Fruit fly (Drosophila melanogaster) whole organism, prepupa: ENCODE measurements around the gene scat.

Source experiments
- CG10631 ChIP-seq: fragments of 200-800 bp; sonication (Bioruptor generic); optimal IDR thresholded peaks from 2 replicates; lab custom pipeline; 2016; ENCODE audit warnings: missing biosample characterization, missing genetic modification characterization
- CG10669 ChIP-seq: fragments of 200-800 bp; sonication (Bioruptor generic); optimal IDR thresholded peaks from 3 replicates; lab custom pipeline; 2018; ENCODE audit warnings: missing biosample characterization, mild to moderate bottlenecking, missing genetic modification characterization, moderate library complexity
- CG11762 ChIP-seq: fragments of 200-800 bp; sonication (Bioruptor generic); optimal IDR thresholded peaks from 3 replicates; lab custom pipeline; 2016; ENCODE audit warnings: missing biosample characterization, missing genetic modification characterization; ENCODE audit not compliant: insufficient read depth
- CG11902 ChIP-seq: fragments of 200-800 bp; sonication (Bioruptor generic); optimal IDR thresholded peaks from 3 replicates; lab custom pipeline; 2016; ENCODE audit warnings: missing biosample characterization, missing genetic modification characterization
- CG15336 ChIP-seq: fragments of 200-800 bp; sonication (Bioruptor generic); IDR thresholded peaks from 2 replicates; pipeline ENCODE4 v1.3.6; 2022; ENCODE audit warnings: missing biosample characterization, missing genetic modification characterization
- CG1621 ChIP-seq: fragments of 200-800 bp; sonication (Bioruptor generic); optimal IDR thresholded peaks from 3 replicates; lab custom pipeline; 2018; ENCODE audit warnings: missing biosample characterization, mild to moderate bottlenecking, missing genetic modification characterization
- CG16779 ChIP-seq: fragments of 200-800 bp; sonication (Bioruptor generic); optimal IDR thresholded peaks from 3 replicates; lab custom pipeline; 2017; ENCODE audit warnings: missing biosample characterization, mild to moderate bottlenecking, missing genetic modification characterization
- CG3032 ChIP-seq: fragments of 200-800 bp; optimal IDR thresholded peaks from 2 replicates; lab custom pipeline; 2019; ENCODE audit warnings: missing biosample characterization, mild to moderate bottlenecking, missing genetic modification characterization, moderate library complexity
- CG32006 ChIP-seq: fragments of 200-800 bp; sonication (Bioruptor generic); optimal IDR thresholded peaks from 3 replicates; lab custom pipeline; 2017; ENCODE audit warnings: missing biosample characterization, mild to moderate bottlenecking, missing genetic modification characterization
- CG34406 ChIP-seq: fragments of 200-800 bp; sonication (Bioruptor generic); optimal IDR thresholded peaks from 3 replicates; lab custom pipeline; 2016; ENCODE audit warnings: missing biosample characterization, missing genetic modification characterization
- CG6276 ChIP-seq: fragments of 200-800 bp; sonication (Bioruptor generic); optimal IDR thresholded peaks from 2 replicates; lab custom pipeline; 2017; ENCODE audit warnings: missing biosample characterization, mild to moderate bottlenecking, missing genetic modification characterization
- CG6792 ChIP-seq: fragments of 200-800 bp; sonication (Bioruptor generic); optimal IDR thresholded peaks from 3 replicates; lab custom pipeline; 2016; ENCODE audit warnings: missing biosample characterization, missing genetic modification characterization
- CG6808 ChIP-seq: fragments of 200-800 bp; sonication (Bioruptor generic); optimal IDR thresholded peaks from 3 replicates; lab custom pipeline; 2017; ENCODE audit warnings: missing biosample characterization, missing genetic modification characterization, mild to moderate bottlenecking, moderate library complexity, missing genetic modification reagents
- CG6854 ChIP-seq: fragments of 200-800 bp; sonication (Bioruptor generic); optimal IDR thresholded peaks from 2 replicates; lab custom pipeline; 2017; ENCODE audit warnings: missing biosample characterization, mild to moderate bottlenecking, missing genetic modification characterization
- CG7368 ChIP-seq: fragments of 200-800 bp; sonication (Bioruptor generic); optimal IDR thresholded peaks from 3 replicates; lab custom pipeline; 2016; ENCODE audit warnings: missing biosample characterization, missing genetic modification characterization
- CG8319 ChIP-seq: fragments of 200-800 bp; sonication (Bioruptor generic); optimal IDR thresholded peaks from 3 replicates; lab custom pipeline; 2016; ENCODE audit warnings: missing biosample characterization, missing genetic modification characterization
- CG8632 ChIP-seq: fragments of 200-800 bp; sonication (Bioruptor generic); optimal IDR thresholded peaks from 3 replicates; lab custom pipeline; 2016; ENCODE audit warnings: missing biosample characterization, missing genetic modification characterization
- CG9139 ChIP-seq: fragments of 200-800 bp; sonication (Bioruptor generic); optimal IDR thresholded peaks from 3 replicates; lab custom pipeline; 2017; ENCODE audit warnings: missing biosample characterization, mild to moderate bottlenecking, missing genetic modification characterization
- Eip75B ChIP-seq: fragments of 200-800 bp; sonication (Bioruptor generic); optimal IDR thresholded peaks from 3 replicates; lab custom pipeline; 2016; ENCODE audit warnings: missing biosample characterization, missing genetic modification characterization
- Eip78C ChIP-seq: fragments of 200-800 bp; sonication (Bioruptor generic); peaks from one replicate; lab custom pipeline; 2016; ENCODE audit warnings: missing biosample characterization, missing genetic modification characterization
- Ets96B ChIP-seq: fragments of 200-800 bp; optimal IDR thresholded peaks from 2 replicates; lab custom pipeline; 2019; ENCODE audit warnings: missing biosample characterization, mild to moderate bottlenecking, missing genetic modification characterization, moderate library complexity
- Gug ChIP-seq: fragments of 200-800 bp; sonication (Bioruptor generic); IDR thresholded peaks from 2 replicates; pipeline ENCODE4 v1.3.6; 2022; ENCODE audit warnings: missing biosample characterization, missing genetic modification characterization
- Hr39 ChIP-seq: fragments of 200-800 bp; sonication (Bioruptor generic); optimal IDR thresholded peaks from 2 replicates; lab custom pipeline; 2016; ENCODE audit warnings: missing biosample characterization, missing genetic modification characterization
- Sox102F ChIP-seq: fragments of 200-800 bp; sonication (Bioruptor generic); optimal IDR thresholded peaks from 2 replicates; lab custom pipeline; 2016; ENCODE audit warnings: missing biosample characterization, mild to moderate bottlenecking, missing genetic modification characterization
- Sox15 ChIP-seq: fragments of 200-800 bp; sonication (Bioruptor generic); optimal IDR thresholded peaks from 3 replicates; lab custom pipeline; 2016; ENCODE audit warnings: missing biosample characterization, missing genetic modification characterization
- achi ChIP-seq: fragments of 200-800 bp; sonication (Bioruptor generic); optimal IDR thresholded peaks from 3 replicates; lab custom pipeline; 2016; ENCODE audit warnings: missing biosample characterization, missing genetic modification characterization
- acj6 ChIP-seq: fragments of 200-800 bp; sonication (Bioruptor generic); optimal IDR thresholded peaks from 3 replicates; lab custom pipeline; 2016; ENCODE audit warnings: missing biosample characterization, missing genetic modification characterization
- cyc ChIP-seq: fragments of 200-800 bp; sonication (Bioruptor generic); optimal IDR thresholded peaks from 3 replicates; lab custom pipeline; 2016; ENCODE audit warnings: missing biosample characterization, missing genetic modification characterization
- eg ChIP-seq: fragments of 200-800 bp; sonication (Bioruptor generic); IDR thresholded peaks from 3 replicates; pipeline ENCODE4 v1.3.6; 2022; ENCODE audit warnings: missing biosample characterization, missing genetic modification characterization
- fd59A ChIP-seq: fragments of 200-800 bp; sonication (Bioruptor generic); optimal IDR thresholded peaks from 2 replicates; lab custom pipeline; 2017; ENCODE audit warnings: missing biosample characterization, mild to moderate bottlenecking, missing genetic modification characterization, missing genetic modification reagents
- fd85E ChIP-seq: fragments of 200-800 bp; sonication (Bioruptor generic); optimal IDR thresholded peaks from 3 replicates; lab custom pipeline; 2016; ENCODE audit warnings: missing biosample characterization, missing genetic modification characterization
- lz ChIP-seq: fragments of 200-800 bp; sonication (Bioruptor generic); optimal IDR thresholded peaks from 3 replicates; lab custom pipeline; 2016; ENCODE audit warnings: missing biosample characterization, missing genetic modification characterization
- net ChIP-seq: fragments of 200-800 bp; sonication (Bioruptor generic); optimal IDR thresholded peaks from 3 replicates; lab custom pipeline; 2016; ENCODE audit warnings: missing biosample characterization, missing genetic modification characterization
- pdm3 ChIP-seq: fragments of 200-800 bp; sonication (Bioruptor generic); optimal IDR thresholded peaks from 3 replicates; lab custom pipeline; 2016; ENCODE audit warnings: missing biosample characterization, missing genetic modification characterization
- salr ChIP-seq, 2 experiments: fragments of 200-800 bp; sonication (Bioruptor generic); optimal IDR thresholded peaks; 3 replicates each; lab custom pipeline; 2016 to 2018; ENCODE audit warnings: missing biosample characterization in 2 of 2, missing genetic modification characterization in 2 of 2, mild to moderate bottlenecking in 1 of 2
- spab ChIP-seq: fragments of 200-800 bp; sonication (Bioruptor generic); optimal IDR thresholded peaks from 2 replicates; lab custom pipeline; 2017; ENCODE audit warnings: missing biosample characterization, mild to moderate bottlenecking, missing genetic modification characterization, missing genetic modification reagents
- ss ChIP-seq, 2 experiments: fragments of 200-800 bp; sonication (Bioruptor generic); optimal IDR thresholded peaks; 2 replicates in 1 of 2; 3 replicates in 1 of 2; lab custom pipeline; 2017 to 2018; ENCODE audit warnings: mild to moderate bottlenecking in 2 of 2, missing biosample characterization in 2 of 2, missing genetic modification characterization in 2 of 2, moderate library complexity in 1 of 2
- svp ChIP-seq: fragments of 200-800 bp; sonication (Bioruptor generic); peaks from one replicate; lab custom pipeline; 2016; ENCODE audit warnings: missing biosample characterization, missing genetic modification characterization
- topi ChIP-seq: fragments of 200-800 bp; sonication (Bioruptor generic); optimal IDR thresholded peaks from 3 replicates; lab custom pipeline; 2016; ENCODE audit warnings: missing biosample characterization, missing genetic modification characterization
- vri ChIP-seq: fragments of 200-800 bp; sonication (Bioruptor generic); optimal IDR thresholded peaks from 3 replicates; lab custom pipeline; 2016; ENCODE audit warnings: missing biosample characterization, mild to moderate bottlenecking, missing genetic modification characterization

Gene scat

dm6 chr2L:9424193-9424592, 7.0 kb upstream of the scat start:
- TF ChIP-seq Hr39 (GFP tag; lab: Kevin White, UChicago) (no peak), CG10631 (GFP tag; lab: Kevin White, UChicago) (no peak), svp (peak; percentile 56), fd59A (GFP tag; lab: Kevin White, UChicago) (no peak), achi (GFP tag; lab: Kevin White, UChicago) (no peak), CG34406 (GFP tag; lab: Kevin White, UChicago) (no peak)

DNA sequence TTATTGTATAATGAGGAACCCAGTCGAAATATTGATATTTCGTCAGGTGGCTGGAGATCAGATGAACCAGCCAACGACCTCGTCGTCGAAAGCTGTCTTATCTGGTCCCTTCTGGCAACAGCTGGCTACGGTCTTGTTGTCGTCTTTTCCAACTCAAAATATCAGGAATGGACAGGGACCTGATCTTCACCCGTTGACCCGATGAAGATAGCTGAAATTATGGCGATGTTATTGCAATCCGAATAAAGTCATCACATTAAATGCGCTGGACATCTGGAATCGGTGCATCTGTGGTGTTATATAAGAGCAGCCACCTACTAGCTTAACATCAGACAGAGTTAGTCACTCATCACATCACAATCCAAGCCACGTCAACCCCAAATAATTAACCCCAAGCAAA, 4.7 kb upstream of the scat start, which contains the start of gene Fbp2:
TSS of gene Fbp2 (plus strand) at position 251 of the 400 bp plus-strand sequence.
- TF ChIP-seq svp (peak; percentile 99), net (no peak), lz (GFP tag; lab: Kevin White, UChicago) (no peak), Sox102F (GFP tag; lab: Kevin White, UChicago) (no peak), CG6808 (GFP tag; lab: Kevin White, UChicago) (no peak), vri (peak; percentile 34), Eip75B (GFP tag; lab: Kevin White, UChicago) (no peak), CG32006 (no peak), Gug (GFP tag; lab: Robert Waterston, UW) (no peak), cyc (GFP tag; lab: Kevin White, UChicago) (no peak), pdm3 (no peak), Ets96B (tag; lab: Kevin White, UChicago) (no peak), CG6276 (GFP tag; lab: Kevin White, UChicago) (no peak), topi (no peak), CG9139 (GFP tag; lab: Kevin White, UChicago) (no peak), CG8319 (GFP tag; lab: Kevin White, UChicago) (no peak), acj6 (GFP tag; lab: Kevin White, UChicago) (no peak)

dm6 chr2L:9427570-9427969, 3.6 kb upstream of the scat start, which contains the start of gene CG42847:
Gene CG42847, plus strand, starts transcription at chr2L:9427870.
- TF ChIP-seq Eip75B (GFP tag; lab: Kevin White, UChicago) (no peak), spab (GFP tag; lab: Kevin White, UChicago) (no peak), salr (GFP tag; optimal IDR thresholded peaks at IDR 0.05; lab: Kevin White, UChicago) (no peak), CG16779 (tag; lab: Kevin White, UChicago) (no peak), fd85E (no peak), Eip78C (GFP tag; lab: Kevin White, UChicago) (no peak), CG8632 (no peak), CG11902 (GFP tag; lab: Kevin White, UChicago) (no peak), eg (GFP tag; lab: Robert Waterston, UW) (no peak), CG11762 (GFP tag; lab: Kevin White, UChicago) (no peak), CG1621 (tag; lab: Kevin White, UChicago) (no peak)

DNA sequence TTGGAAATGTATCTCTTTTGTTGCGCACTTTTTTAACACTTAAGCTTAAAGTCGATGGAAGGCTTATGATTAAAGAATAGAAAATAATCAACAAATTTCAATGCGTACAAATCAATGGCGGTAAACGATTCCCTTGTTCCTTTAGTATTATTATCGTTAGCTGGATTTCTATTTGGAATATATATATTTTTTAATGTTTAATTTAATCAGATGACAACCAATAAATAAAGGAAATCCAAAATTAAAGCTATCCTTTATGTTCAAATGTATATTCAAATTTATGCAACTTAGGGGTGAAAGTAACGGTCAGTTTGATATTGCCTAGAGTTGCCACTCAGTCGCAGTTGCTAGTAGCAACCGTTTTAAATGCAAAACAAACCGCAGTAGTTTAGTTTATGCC, 3.9 kb downstream of the scat start, which contains the start of gene CG3769:
TSS of gene CG3769 (plus strand) at position 301 of the 400 bp plus-strand sequence.
- TF ChIP-seq CG15336 (GFP tag; lab: Robert Waterston, UW) (no peak), lz (GFP tag; lab: Kevin White, UChicago) (no peak), fd59A (GFP tag; lab: Kevin White, UChicago) (no peak), CG6854 (GFP tag; lab: Kevin White, UChicago) (no peak), CG10669 (GFP tag; lab: Kevin White, UChicago) (no peak), CG6792 (GFP tag; lab: Kevin White, UChicago) (no peak), Sox15 (no peak), Eip78C (GFP tag; lab: Kevin White, UChicago) (no peak), spab (GFP tag; lab: Kevin White, UChicago) (no peak), ss (GFP tag; optimal IDR thresholded peaks at IDR 0.05; lab: Kevin White, UChicago) (no peak), CG7368 (no peak), CG3032 (tag; lab: Kevin White, UChicago) (no peak)
